Worm (Caenorhabditis elegans) whole organism, L2 larva: ENCODE results near the gene msp-65.
A peak's percentile ranks its signal among the peaks of the same experiment; 100 is the strongest.

Source experiments
- fos-1 ChIP-seq: fragments of 150-350 bp; optimal IDR thresholded peaks from 2 replicates; lab custom pipeline; 2014; ENCODE audit warnings: missing biosample characterization, missing genetic modification characterization
- nhr-10 ChIP-seq: sonication (generic microtip); optimal IDR thresholded peaks from 2 replicates; lab custom pipeline; 2017; ENCODE audit warnings: missing biosample characterization, missing genetic modification characterization
- nhr-237 ChIP-seq: fragments of 150-350 bp; optimal IDR thresholded peaks from 2 replicates; lab custom pipeline; 2014; ENCODE audit warnings: missing biosample characterization, missing genetic modification characterization
- ztf-11 ChIP-seq: sonication (generic microtip); optimal IDR thresholded peaks from 2 replicates; lab custom pipeline; 2017; ENCODE audit warnings: missing biosample characterization, missing genetic modification characterization

- TF ChIP-seq nhr-10 (no peak), nhr-237 (tag; lab: Kevin White, UChicago) (no peak), ztf-11 (no peak), fos-1 (peak; percentile 13)
Observed at ce11 chrIV:5344168-5344567, 27.8 kb downstream of the msp-65 start.
